Worm (Caenorhabditis elegans) whole organism, young adult: ENCODE measurements around the gene W09B6.4.

Source experiments
- C06A6.2 ChIP-seq: fragments of 200-800 bp; sonication (Bioruptor generic); conservative IDR thresholded peaks from 2 replicates; pipeline ENCODE4 v1.3.6; 2022; ENCODE audit warnings: missing genetic modification characterization, missing compliant biosample characterization
- D2030.7 ChIP-seq: fragments of 200-800 bp; sonication (Bioruptor generic); IDR thresholded peaks from 2 replicates; pipeline ENCODE4 v1.3.6; 2022; ENCODE audit warnings: missing genetic modification reagents, missing genetic modification characterization, missing compliant biosample characterization
- F49E8.2 ChIP-seq: sonication (generic microtip); optimal IDR thresholded peaks from 3 replicates; lab custom pipeline; 2017; ENCODE audit warnings: missing genetic modification characterization, mild to moderate bottlenecking, missing compliant biosample characterization, antibody characterized with exemption, moderate library complexity; ENCODE audit not compliant: insufficient read depth
- K11D2.4 ChIP-seq: fragments of 200-800 bp; sonication (Bioruptor generic); IDR thresholded peaks from 2 replicates; pipeline ENCODE4 v1.3.6; 2022; ENCODE audit warnings: missing genetic modification reagents, missing genetic modification characterization, missing compliant biosample characterization
- Y56A3A.18 ChIP-seq: fragments of 200-800 bp; sonication (Bioruptor generic); IDR thresholded peaks from 2 replicates; pipeline ENCODE4 v1.3.6; 2022; ENCODE audit warnings: missing genetic modification reagents, missing genetic modification characterization, missing compliant biosample characterization
- akir-1 ChIP-seq: fragments of 200-800 bp; sonication (Bioruptor generic); optimal IDR thresholded peaks from 2 replicates; lab custom pipeline; 2018; ENCODE audit warnings: mild to moderate bottlenecking, missing genetic modification characterization, moderate library complexity, missing compliant biosample characterization
- aptf-2 ChIP-seq: fragments of 200-800 bp; sonication (Bioruptor generic); conservative IDR thresholded peaks from 2 replicates; pipeline ENCODE4 v1.3.6; 2022; ENCODE audit warnings: missing genetic modification reagents, missing genetic modification characterization, missing compliant biosample characterization
- attf-5 ChIP-seq: fragments of 200-800 bp; sonication (Bioruptor generic); optimal IDR thresholded peaks from 2 replicates; lab custom pipeline; 2018; ENCODE audit warnings: mild to moderate bottlenecking, missing genetic modification characterization, missing compliant biosample characterization
- ccch-3 ChIP-seq: fragments of 200-800 bp; sonication (Bioruptor generic); optimal IDR thresholded peaks from 2 replicates; lab custom pipeline; 2018; ENCODE audit warnings: mild to moderate bottlenecking, missing genetic modification characterization, missing compliant biosample characterization
- ceh-40 ChIP-seq: fragments of 200-800 bp; sonication (Bioruptor generic); IDR thresholded peaks from 2 replicates; pipeline ENCODE4 v1.3.6; 2022; ENCODE audit warnings: missing genetic modification characterization, missing compliant biosample characterization
- ceh-79 ChIP-seq: sonication (generic microtip); optimal IDR thresholded peaks from 2 replicates; lab custom pipeline; 2017; ENCODE audit warnings: mild to moderate bottlenecking, missing genetic modification characterization, missing compliant biosample characterization
- ceh-91 ChIP-seq: fragments of 200-800 bp; sonication (Bioruptor generic); IDR thresholded peaks from 2 replicates; pipeline ENCODE4 v1.3.6; 2022; ENCODE audit warnings: missing genetic modification reagents, missing genetic modification characterization, missing compliant biosample characterization
- die-1 ChIP-seq: sonication (generic microtip); optimal IDR thresholded peaks from 2 replicates; lab custom pipeline; 2016; ENCODE audit warnings: missing genotype, mild to moderate bottlenecking, missing genetic modification characterization, missing compliant biosample characterization
- dox-1 ChIP-seq: fragments of 200-800 bp; sonication (Bioruptor generic); IDR thresholded peaks from 2 replicates; pipeline ENCODE4 v1.3.6; 2022; ENCODE audit warnings: missing genetic modification reagents, missing genetic modification characterization, missing compliant biosample characterization
- efl-1 ChIP-seq: fragments of 150-350 bp; optimal IDR thresholded peaks from 2 replicates; lab custom pipeline; 2014; ENCODE audit warnings: missing biosample characterization, missing genetic modification reagents, missing genetic modification characterization
- ekl-4 ChIP-seq: fragments of 200-800 bp; sonication (Bioruptor generic); IDR thresholded peaks from 2 replicates; pipeline ENCODE4 v1.3.6; 2022; ENCODE audit warnings: missing genetic modification reagents, missing genetic modification characterization, missing compliant biosample characterization
- ets-4 ChIP-seq: fragments of 200-800 bp; sonication (Bioruptor generic); optimal IDR thresholded peaks from 2 replicates; lab custom pipeline; 2018; ENCODE audit warnings: mild to moderate bottlenecking, missing genetic modification characterization, missing compliant biosample characterization
- hmg-1.2 ChIP-seq: fragments of 200-800 bp; sonication (Bioruptor generic); IDR thresholded peaks from 2 replicates; pipeline ENCODE4 v1.3.6; 2022; ENCODE audit warnings: missing genetic modification reagents, missing genetic modification characterization, missing compliant biosample characterization
- hmg-20 ChIP-seq: fragments of 200-800 bp; sonication (Bioruptor generic); IDR thresholded peaks from 2 replicates; pipeline ENCODE4 v1.3.6; 2022; ENCODE audit warnings: missing genetic modification reagents, missing genetic modification characterization, missing compliant biosample characterization
- let-526 ChIP-seq: fragments of 200-800 bp; sonication (Bioruptor generic); IDR thresholded peaks from 2 replicates; pipeline ENCODE4 v1.3.6; 2022; ENCODE audit warnings: missing genetic modification reagents, missing genetic modification characterization, missing compliant biosample characterization
- let-607 ChIP-seq, 2 experiments: fragments of 200-800 bp in 1 of 2; sonication (Bioruptor generic) in 1 of 2; sonication (generic microtip) in 1 of 2; optimal IDR thresholded peaks; 2 replicates each; lab custom pipeline; 2016 to 2018; ENCODE audit warnings: mild to moderate bottlenecking in 2 of 2, missing compliant biosample characterization in 2 of 2, missing genetic modification characterization in 2 of 2, moderate library complexity in 2 of 2, missing genotype in 1 of 2
- lin-54 ChIP-seq: fragments of 200-800 bp; sonication (Bioruptor generic); optimal IDR thresholded peaks from 2 replicates; lab custom pipeline; 2018; ENCODE audit warnings: mild to moderate bottlenecking, missing genetic modification characterization, missing compliant biosample characterization
- lsl-1 ChIP-seq: fragments of 200-800 bp; sonication (Bioruptor generic); optimal IDR thresholded peaks from 2 replicates; lab custom pipeline; 2018; ENCODE audit warnings: mild to moderate bottlenecking, missing genetic modification characterization, moderate library complexity, missing compliant biosample characterization
- madf-6 ChIP-seq: fragments of 200-800 bp; sonication (Bioruptor generic); IDR thresholded peaks from 2 replicates; pipeline ENCODE4 v1.3.6; 2022; ENCODE audit warnings: missing genetic modification reagents, missing genetic modification characterization, missing compliant biosample characterization
- mcd-1 ChIP-seq: fragments of 200-800 bp; sonication (Bioruptor generic); IDR thresholded peaks from 2 replicates; pipeline ENCODE4 v1.3.6; 2022; ENCODE audit warnings: missing genetic modification reagents, missing genetic modification characterization, missing compliant biosample characterization
- nhr-90 ChIP-seq: sonication (generic microtip); optimal IDR thresholded peaks from 2 replicates; lab custom pipeline; 2016; ENCODE audit warnings: missing genotype, mild to moderate bottlenecking, missing genetic modification characterization, missing compliant biosample characterization
- pbrm-1 ChIP-seq: fragments of 200-800 bp; sonication (Bioruptor generic); IDR thresholded peaks from 2 replicates; pipeline ENCODE4 v1.3.6; 2022; ENCODE audit warnings: missing genetic modification reagents, missing genetic modification characterization, missing compliant biosample characterization
- sea-2 ChIP-seq: fragments of 200-800 bp; sonication (Bioruptor generic); IDR thresholded peaks from 2 replicates; pipeline ENCODE4 v1.3.6; 2022; ENCODE audit warnings: missing genetic modification characterization, missing compliant biosample characterization
- snpc-1.3 ChIP-seq: sonication (generic microtip); optimal IDR thresholded peaks from 2 replicates; lab custom pipeline; 2017; ENCODE audit warnings: missing genetic modification characterization, mild to moderate bottlenecking, missing compliant biosample characterization, antibody characterized with exemption, moderate library complexity, missing genotype, missing genetic modification reagents; ENCODE audit not compliant: insufficient read depth
- tbx-9 ChIP-seq: sonication (generic microtip); optimal IDR thresholded peaks from 2 replicates; lab custom pipeline; 2016; ENCODE audit warnings: borderline replicate concordance, missing genetic modification characterization, inconsistent platforms, missing compliant biosample characterization
- zfh-2 ChIP-seq: fragments of 200-800 bp; sonication (Bioruptor generic); conservative IDR thresholded peaks from 2 replicates; pipeline ENCODE4 v1.3.6; 2022; ENCODE audit warnings: missing genetic modification reagents, missing genetic modification characterization, missing compliant biosample characterization
- zim-3 ChIP-seq: sonication (generic microtip); optimal IDR thresholded peaks from 2 replicates; lab custom pipeline; 2017; ENCODE audit warnings: mild to moderate bottlenecking, missing genetic modification characterization, moderate library complexity, missing compliant biosample characterization
- ztf-25 ChIP-seq: fragments of 200-800 bp; sonication (Bioruptor generic); IDR thresholded peaks from 2 replicates; pipeline ENCODE4 v1.3.6; 2022; ENCODE audit warnings: missing genetic modification reagents, missing genetic modification characterization, missing compliant biosample characterization

The W09B6.4 gene

ce11 chrII:1132750-1133149 lies 7.9 kb downstream of the W09B6.4 start:
- peak; percentile 31 for TF ChIP-seq lin-54 (GFP tag; lab: Kevin White, UChicago)
- TF ChIP-seq hmg-1.2 (GFP tag; lab: Robert Waterston, UW) = no peak
- no peak for TF ChIP-seq ccch-3 (GFP tag; lab: Kevin White, UChicago)
- TF ChIP-seq let-526 (GFP tag; lab: Robert Waterston, UW) = no peak
- TF ChIP-seq ceh-40 (GFP tag; lab: Robert Waterston, UW) = no peak
- TF ChIP-seq aptf-2 (GFP tag; lab: Robert Waterston, UW) = no peak
- no peak for TF ChIP-seq zim-3 (tag; lab: Kevin White, UChicago)
- TF ChIP-seq pbrm-1 (GFP tag; lab: Robert Waterston, UW) = no peak
- TF ChIP-seq let-607 (tag; optimal IDR thresholded peaks at IDR 0.05; lab: Kevin White, UChicago) = no peak
- peak; percentile 70 for TF ChIP-seq mcd-1 (GFP tag; lab: Robert Waterston, UW)

ce11 chrII:1131821-1132220 lies 8.8 kb downstream of the W09B6.4 start:
- no peak for TF ChIP-seq tbx-9 (tag; lab: Kevin White, UChicago)
- no peak for TF ChIP-seq sea-2
- TF ChIP-seq zfh-2 = peak; percentile 65

- TF ChIP-seq mcd-1 (GFP tag; lab: Robert Waterston, UW) (peak; percentile 78), snpc-1.3 (no peak), D2030.7 (GFP tag; lab: Robert Waterston, UW) (0 out of 2 replicates have a peak, but pooled peaks have one; percentile 9), hmg-20 (no peak), ekl-4 (GFP tag; lab: Robert Waterston, UW) (no peak), Y56A3A.18 (peak; percentile 8; the same call in 1 of the 2 replicates)
- TF ChIP-seq, all 124 proteins: peak for 3
Observed at ce11 chrII:1131367-1131766, 9.3 kb downstream of the W09B6.4 start.

ce11 chrII:1130241-1130640 lies 10.4 kb downstream of the W09B6.4 start:
- TF ChIP-seq ceh-91 (GFP tag; lab: Robert Waterston, UW) (no peak), ceh-79 (no peak), ztf-25 (GFP tag; lab: Robert Waterston, UW) (no peak), attf-5 (GFP tag; lab: Kevin White, UChicago) (no peak), nhr-90 (tag; lab: Kevin White, UChicago) (no peak), mcd-1 (GFP tag; lab: Robert Waterston, UW) (peak; percentile 91), efl-1 (GFP tag; lab: Kevin White, UChicago) (peak; percentile 38), K11D2.4 (no peak), madf-6 (GFP tag; lab: Robert Waterston, UW) (0 out of 2 replicates have a peak, but pooled peaks have one; percentile 11), ets-4 (no peak), lin-54 (GFP tag; lab: Kevin White, UChicago) (peak; percentile 75), lsl-1 (GFP tag; lab: Kevin White, UChicago) (peak; percentile 21), F49E8.2 (tag; lab: Kevin White, UChicago) (no peak), D2030.7 (GFP tag; lab: Robert Waterston, UW) (peak; percentile 43; the same call in 1 of the 2 replicates), akir-1 (no peak)

DNA sequence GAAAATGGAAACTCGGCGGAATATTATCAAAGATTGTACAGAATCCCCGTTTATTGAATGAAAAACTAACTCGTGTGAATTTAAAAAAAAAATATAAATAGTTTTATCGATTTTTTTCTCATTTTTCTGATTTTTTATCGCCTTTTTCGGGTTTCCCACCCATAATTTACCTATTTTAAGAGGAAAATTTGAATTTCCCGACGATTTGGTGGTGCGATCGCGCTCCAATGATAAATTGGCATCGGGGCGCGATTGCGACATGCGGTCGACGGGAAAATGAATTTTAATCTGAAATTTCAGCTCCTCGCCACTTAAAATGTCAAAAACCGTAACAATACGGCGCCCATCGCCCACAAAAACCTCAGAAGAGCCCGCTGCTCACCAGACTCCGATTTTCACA lies 13.0 kb downstream of the W09B6.4 start, which contains the start of gene taf-6.1:
Gene taf-6.1 (plus strand): TSS at position 301 of the 400 bp plus-strand sequence.
- no peak for TF ChIP-seq let-526 (GFP tag; lab: Robert Waterston, UW)
- no peak for TF ChIP-seq die-1 (tag; lab: Kevin White, UChicago)
- no peak for TF ChIP-seq K11D2.4
- TF ChIP-seq dox-1 (GFP tag; lab: Robert Waterston, UW) = no peak
- TF ChIP-seq C06A6.2 (GFP tag; lab: Robert Waterston, UW) = no peak
